2 worm cellular contexts compared by ENCODE assay signal in genomic region chrV:12550036-12550626, ce11.
TF ChIP-seq lines count a peak whose summit lies in the region.

Gene F45D3.3, minus strand, starts transcription at chrV:12550385.

TF ChIP-seq in whole organism, L1 larva, 84 proteins besides CTCF, POLR2A, EP300 and RAD21 (continued from another document):
- TF ChIP-seq dsc-1 (tag; optimal IDR thresholded peaks at IDR 0.05; lab: Kevin White, UChicago) (peak; percentile 18), mep-1 (tag; optimal IDR thresholded peaks at IDR 0.05; lab: Kevin White, UChicago) (peak; percentile 4), fkh-8 (tag; optimal IDR thresholded peaks at IDR 0.05; lab: Kevin White, UChicago) (no peak), tbx-2 (tag; optimal IDR thresholded peaks at IDR 0.05; lab: Kevin White, UChicago) (peak; percentile 42), nhr-19 (GFP tag; conservative IDR thresholded peaks at IDR 0.05; lab: Robert Waterston, UW) (peak; percentile 25), blmp-1 (tag; optimal IDR thresholded peaks at IDR 0.05; lab: Kevin White, UChicago) (peak; percentile 65), aha-1 (tag; optimal IDR thresholded peaks at IDR 0.05; lab: Kevin White, UChicago) (no peak), nhr-20 (tag; optimal IDR thresholded peaks at IDR 0.05; lab: Kevin White, UChicago) (peak; percentile 60), lsy-2 (tag; optimal IDR thresholded peaks at IDR 0.05; lab: Kevin White, UChicago) (peak in 1 of 2 experiments; percentile 38), rnt-1 (tag; optimal IDR thresholded peaks at IDR 0.05; lab: Kevin White, UChicago) (peak; percentile 8), unc-98 (GFP tag; IDR thresholded peaks at IDR 0.05; lab: Robert Waterston, UW) (no peak), mab-9 (GFP tag; IDR thresholded peaks at IDR 0.05; lab: Robert Waterston, UW) (no peak)

TF ChIP-seq in whole organism, L3 larva, 47 proteins besides CTCF, POLR2A, EP300 and RAD21 (continued from another document):
- TF ChIP-seq elt-3 (tag; optimal IDR thresholded peaks at IDR 0.05; lab: Kevin White, UChicago) (no peak), sea-2 (GFP tag; optimal IDR thresholded peaks at IDR 0.05; lab: Kevin White, UChicago) (no peak), nhr-25 (tag; optimal IDR thresholded peaks at IDR 0.05; lab: Kevin White, UChicago) (peak; percentile 35), ceh-82 (tag; optimal IDR thresholded peaks at IDR 0.05; lab: Kevin White, UChicago) (no peak), lin-39 (tag; optimal IDR thresholded peaks at IDR 0.05; lab: Kevin White, UChicago) (no peak), pqm-1 (tag; optimal IDR thresholded peaks at IDR 0.05; lab: Kevin White, UChicago) (no peak), nhr-23 (tag; optimal IDR thresholded peaks at IDR 0.05; lab: Kevin White, UChicago) (peak; percentile 80)
